Fruit fly (Drosophila melanogaster): Measurements from ENCODE around the gene CG1785.

Gene CG1785

DNA sequence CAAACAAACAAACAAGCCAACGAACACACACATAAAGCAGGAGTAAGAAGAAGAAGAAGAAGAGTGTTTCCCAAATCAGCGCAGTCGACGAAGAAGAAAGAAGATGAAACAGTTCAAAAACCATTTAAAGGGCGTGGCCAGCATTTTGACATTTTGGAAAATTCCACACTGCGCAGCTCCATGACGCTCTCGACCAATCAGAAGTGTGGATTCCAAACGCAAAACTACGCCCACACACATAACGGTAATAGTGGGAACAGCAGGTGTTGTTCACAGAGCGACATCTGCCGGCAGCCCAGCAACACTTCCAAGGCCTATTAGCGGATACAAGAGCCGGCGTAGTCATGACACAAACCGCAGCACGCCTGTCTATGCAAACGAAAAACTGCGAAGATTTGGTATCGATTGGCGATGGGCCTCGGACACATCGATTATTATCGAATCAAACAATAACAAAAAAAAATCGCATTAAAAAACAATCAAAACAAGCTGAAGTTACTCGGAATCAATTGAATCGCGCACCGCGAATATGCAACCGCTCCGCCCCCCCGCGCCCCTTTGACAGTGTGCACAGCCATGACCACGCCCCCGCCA is 38.0 kb upstream of the CG1785 start, which contains the start of gene Rubicon (continued):
- TF ChIP-seq woc (GFP tag; optimal IDR thresholded peaks at IDR 0.05), result no peak

- TF ChIP-seq sv (GFP tag; optimal IDR thresholded peaks at IDR 0.05) (no peak), Hnf4 (GFP tag; optimal IDR thresholded peaks at IDR 0.05) (no peak), HLH106 (tag; optimal IDR thresholded peaks at IDR 0.05) (peak; percentile 29), Sp1 (GFP tag; optimal IDR thresholded peaks at IDR 0.05) (peak; percentile 80), pan (optimal IDR thresholded peaks at IDR 0.05) (no peak), h (GFP tag; optimal IDR thresholded peaks at IDR 0.05) (peak; percentile 19), Dif (GFP tag; optimal IDR thresholded peaks at IDR 0.05; ENCODE audit: partially characterized antibody) (no peak), Rel (GFP tag; optimal IDR thresholded peaks at IDR 0.05) (peak; percentile 46), Rel (tag; optimal IDR thresholded peaks at IDR 0.05) (no peak), foxo (GFP tag; optimal IDR thresholded peaks at IDR 0.05) (peak; percentile 2 to 92), jim (GFP tag; optimal IDR thresholded peaks at IDR 0.05) (no peak), Mio (GFP tag; optimal IDR thresholded peaks at IDR 0.05) (no peak), OdsH (GFP tag; optimal IDR thresholded peaks at IDR 0.05) (peak; percentile 10), woc (GFP tag; optimal IDR thresholded peaks at IDR 0.05) (peak; percentile 71), fru (GFP tag; optimal IDR thresholded peaks at IDR 0.05) (peak; percentile 91), br (GFP tag; optimal IDR thresholded peaks at IDR 0.05) (peak; percentile 28), lola (GFP tag; optimal IDR thresholded peaks at IDR 0.05) (no peak), rgr (GFP tag; optimal IDR thresholded peaks at IDR 0.05) (peak; percentile 23), ey (GFP tag; optimal IDR thresholded peaks at IDR 0.05) (peak; percentile 92)
Observed at dm6 chrX:8677434-8677833, 37.3 kb upstream of the CG1785 start.

DNA sequence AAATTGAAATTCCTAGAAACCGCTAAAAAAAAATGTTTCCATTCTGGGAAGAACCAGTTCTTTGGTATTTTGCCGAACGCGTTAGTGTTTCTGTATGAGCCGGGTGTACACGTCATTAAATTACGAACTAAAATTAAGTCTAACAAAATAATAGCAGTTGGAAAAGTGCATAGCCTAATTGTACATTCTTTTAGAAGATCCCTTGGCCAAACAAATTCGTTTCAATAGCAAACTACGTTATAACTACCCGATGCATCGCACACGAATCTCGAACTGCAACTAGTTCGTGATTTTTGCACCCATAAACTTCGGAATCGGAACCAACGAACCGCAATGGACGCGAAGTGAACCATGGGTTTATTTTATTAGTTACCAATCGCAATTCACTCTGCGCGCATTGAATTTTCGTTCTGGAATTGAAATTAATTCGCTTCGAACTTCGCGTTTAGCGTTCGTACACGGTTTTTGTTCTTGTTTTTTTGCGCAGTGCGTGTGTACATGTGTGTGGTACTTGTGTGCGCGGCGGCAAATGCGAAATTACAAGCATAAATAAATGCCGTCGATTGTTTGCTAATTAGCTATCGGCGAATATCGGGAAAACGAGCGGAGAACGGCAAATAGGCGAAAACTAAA is 33.4 kb upstream of the CG1785 start, which contains the start of gene CAH3:
Gene CAH3 (plus strand): TSS at position 64 of the 633 bp plus-strand sequence.
- peak; percentile 83 for TF ChIP-seq sage (GFP tag; optimal IDR thresholded peaks at IDR 0.05)
- peak; percentile 18 for TF ChIP-seq Dif (GFP tag; optimal IDR thresholded peaks at IDR 0.05; ENCODE audit: partially characterized antibody)
- no peak for TF ChIP-seq pan (optimal IDR thresholded peaks at IDR 0.05)
- TF ChIP-seq Vsx2 (GFP tag; optimal IDR thresholded peaks at IDR 0.05; ENCODE audit: partially characterized antibody), result peak; percentile 43
- TF ChIP-seq ey (GFP tag; optimal IDR thresholded peaks at IDR 0.05), result peak; percentile 90
- TF ChIP-seq brk (GFP tag; optimal IDR thresholded peaks at IDR 0.05), result peak; percentile 75
- TF ChIP-seq h (GFP tag; optimal IDR thresholded peaks at IDR 0.05), result peak; percentile 93
- peak; percentile 91 for TF ChIP-seq OdsH (GFP tag; optimal IDR thresholded peaks at IDR 0.05)
- TF ChIP-seq psq (GFP tag; optimal IDR thresholded peaks at IDR 0.05), result peak; percentile 85
- peak; percentile 96 for TF ChIP-seq HLH106 (tag; optimal IDR thresholded peaks at IDR 0.05)
- TF ChIP-seq Myc (optimal IDR thresholded peaks at IDR 0.05), result no peak
- peak; percentile 71 for TF ChIP-seq CG32264 (GFP tag; optimal IDR thresholded peaks at IDR 0.05)
- no peak for TF ChIP-seq Dfd (GFP tag; optimal IDR thresholded peaks at IDR 0.05)
- no peak for TF ChIP-seq dl (GFP tag; optimal IDR thresholded peaks at IDR 0.05; ENCODE audit: insufficient read depth in 1 of 2, partially characterized antibody in 2 of 2)
- TF ChIP-seq GATAd (GFP tag; optimal IDR thresholded peaks at IDR 0.05), result peak; percentile 45
- peak; percentile 90 for TF ChIP-seq Hnf4 (GFP tag; optimal IDR thresholded peaks at IDR 0.05)
- TF ChIP-seq lola (GFP tag; optimal IDR thresholded peaks at IDR 0.05), result no peak
- peak; percentile 95 for TF ChIP-seq br (GFP tag; optimal IDR thresholded peaks at IDR 0.05)
- TF ChIP-seq Jra (GFP tag; optimal IDR thresholded peaks at IDR 0.05), result peak; percentile 62
- TF ChIP-seq Abd-B (GFP tag; optimal IDR thresholded peaks at IDR 0.05), result no peak
- no peak for TF ChIP-seq Hr78 (GFP tag; optimal IDR thresholded peaks at IDR 0.05)
- TF ChIP-seq jim (GFP tag; optimal IDR thresholded peaks at IDR 0.05), result no peak
- TF ChIP-seq sv (GFP tag; optimal IDR thresholded peaks at IDR 0.05), result peak; percentile 88
- TF ChIP-seq dsf (GFP tag; optimal IDR thresholded peaks at IDR 0.05; ENCODE audit: borderline replicate concordance), result peak; percentile 72
- TF ChIP-seq Hr83 (GFP tag; optimal IDR thresholded peaks at IDR 0.05; ENCODE audit: poor library complexity, severe bottlenecking), result peak; percentile 35
- peak; percentile 94 for TF ChIP-seq fru (GFP tag; optimal IDR thresholded peaks at IDR 0.05)
- no peak for TF ChIP-seq CrebA (GFP tag; optimal IDR thresholded peaks at IDR 0.05; ENCODE audit: borderline replicate concordance)
- TF ChIP-seq Rel (GFP tag; optimal IDR thresholded peaks at IDR 0.05), result peak; percentile 30
- TF ChIP-seq Rel (tag; optimal IDR thresholded peaks at IDR 0.05), result peak; percentile 90
- peak in 1 of 2 experiments; percentile 94 for TF ChIP-seq foxo (GFP tag; optimal IDR thresholded peaks at IDR 0.05)
- peak; percentile 83 for TF ChIP-seq tai (GFP tag; optimal IDR thresholded peaks at IDR 0.05)
- peak; percentile 88 for TF ChIP-seq woc (GFP tag; optimal IDR thresholded peaks at IDR 0.05)
- TF ChIP-seq rgr (GFP tag; optimal IDR thresholded peaks at IDR 0.05), result peak; percentile 95
- TF ChIP-seq dmrt93B (GFP tag; optimal IDR thresholded peaks at IDR 0.05), result peak; percentile 88
- peak; percentile 95 for TF ChIP-seq Sp1 (GFP tag; optimal IDR thresholded peaks at IDR 0.05)
- peak; percentile 94 for TF ChIP-seq CG9705 (GFP tag; optimal IDR thresholded peaks at IDR 0.05)
- no peak for TF ChIP-seq N (GFP tag; optimal IDR thresholded peaks at IDR 0.05)
- TF ChIP-seq usp (GFP tag; optimal IDR thresholded peaks at IDR 0.05), result no peak
- no peak for TF ChIP-seq Mio (GFP tag; optimal IDR thresholded peaks at IDR 0.05)

All from whole organism, wandering third instar larva.